Worm (Caenorhabditis elegans) whole organism, midembryonic: ENCODE measurements around the gene Y105C5A.1270.

ENCODE experiments used
- T22C8.4 ChIP-seq: fragments of 200-800 bp; sonication (Bioruptor generic); IDR thresholded peaks from 2 replicates; pipeline ENCODE4 v1.3.6; 2022; ENCODE audit warnings: missing genetic modification characterization, missing compliant biosample characterization
- cog-1 ChIP-seq: sonication (generic microtip); optimal IDR thresholded peaks from 2 replicates; lab custom pipeline; 2016; ENCODE audit warnings: missing genetic modification characterization, missing compliant biosample characterization
- flt-1 ChIP-seq: fragments of 200-800 bp; sonication (Bioruptor generic); IDR thresholded peaks from 2 replicates; pipeline ENCODE4 v1.3.6; 2022; ENCODE audit warnings: missing genetic modification characterization, missing compliant biosample characterization
- klf-2 ChIP-seq: fragments of 200-800 bp; sonication (Bioruptor generic); conservative IDR thresholded peaks from 2 replicates; pipeline ENCODE4 v1.3.6; 2022; ENCODE audit warnings: missing genetic modification reagents, missing genetic modification characterization, missing compliant biosample characterization
- med-1 ChIP-seq: sonication (generic microtip); optimal IDR thresholded peaks from 2 replicates; lab custom pipeline; 2017; ENCODE audit warnings: missing genetic modification characterization, mild to moderate bottlenecking, missing compliant biosample characterization, antibody characterized with exemption, missing genetic modification reagents; ENCODE audit not compliant: insufficient read depth
- ref-1 ChIP-seq: fragments of 200-800 bp; sonication (Bioruptor generic); conservative IDR thresholded peaks from 2 replicates; pipeline ENCODE4 v1.3.6; 2022; ENCODE audit warnings: missing genetic modification reagents, missing genetic modification characterization, missing compliant biosample characterization
- tab-1 ChIP-seq: fragments of 200-800 bp; sonication (Bioruptor generic); IDR thresholded peaks from 2 replicates; pipeline ENCODE4 v1.3.6; 2022; ENCODE audit warnings: missing genetic modification characterization, missing compliant biosample characterization
- ztf-23 ChIP-seq: fragments of 200-800 bp; sonication (Bioruptor generic); IDR thresholded peaks from 2 replicates; pipeline ENCODE4 v1.3.6; 2022; ENCODE audit warnings: missing genetic modification reagents, missing genetic modification characterization, missing compliant biosample characterization
- ztf-29 ChIP-seq: fragments of 200-800 bp; sonication (Bioruptor generic); IDR thresholded peaks from 2 replicates; pipeline ENCODE4 v1.3.6; 2022; ENCODE audit warnings: missing genetic modification reagents, missing genetic modification characterization, missing compliant biosample characterization

Y105C5A.1270 gene

DNA sequence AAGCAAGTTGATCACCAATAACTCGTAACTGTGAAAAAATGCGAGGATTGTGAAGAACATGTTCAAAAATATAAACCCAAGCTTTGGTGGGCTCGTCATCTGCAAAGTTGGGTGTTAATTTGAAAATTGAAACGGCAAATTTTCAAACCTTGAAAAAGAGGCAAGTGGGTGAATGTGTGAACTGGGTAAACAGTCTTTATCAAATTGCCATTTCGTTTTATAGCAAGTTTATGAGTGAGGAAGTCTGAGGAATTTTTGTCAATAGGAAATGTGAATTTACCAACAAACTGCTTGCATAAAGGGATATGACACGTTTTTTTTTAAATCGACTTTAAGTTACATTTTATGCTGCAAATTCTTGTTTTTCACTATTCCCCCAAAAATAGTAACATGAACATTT is at the start of gene Y105C5A.1270:
Y105C5A.1270 (minus strand) TSS at position 101 of the 400 bp plus-strand sequence.
- no peak for TF ChIP-seq klf-2
- TF ChIP-seq ref-1 (GFP tag; lab: Robert Waterston, UW): no peak
- no peak for TF ChIP-seq med-1 (GFP tag; lab: Kevin White, UChicago)
- TF ChIP-seq cog-1 (tag; lab: Kevin White, UChicago): no peak
- TF ChIP-seq tab-1 (GFP tag; lab: Robert Waterston, UW): no peak
- TF ChIP-seq ztf-29: no peak
- no peak for TF ChIP-seq T22C8.4 (GFP tag; lab: Robert Waterston, UW)
- TF ChIP-seq flt-1: no peak
- no peak for TF ChIP-seq ztf-23

- peak; percentile 98 for TF ChIP-seq flt-1
- peak; percentile 74 for TF ChIP-seq ref-1 (GFP tag; lab: Robert Waterston, UW)
- TF ChIP-seq ztf-23: peak; percentile 71; the same call in 1 of the 2 replicates
These were observed 49.4 kb upstream of the Y105C5A.1270 start for ce11 chrIV:15895861-15896260.

DNA sequence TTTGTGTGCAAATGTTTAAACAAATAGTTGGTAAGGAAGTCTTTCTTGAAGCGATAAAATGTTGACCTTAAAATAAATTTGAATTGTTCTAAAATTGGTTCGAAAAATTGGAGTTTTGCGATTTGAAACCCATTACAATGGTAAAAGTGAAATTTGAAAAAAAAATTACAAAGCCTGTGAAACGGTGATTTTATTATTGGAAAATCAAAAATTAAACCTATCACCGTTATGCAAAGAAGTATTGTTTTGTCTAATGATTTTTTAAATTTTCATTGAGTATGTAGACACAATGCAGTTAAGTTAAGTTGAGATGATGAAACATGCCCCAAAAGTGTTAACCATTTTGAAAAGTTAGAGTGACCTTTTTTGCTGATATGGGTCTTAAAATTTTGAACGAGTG is 48.4 kb upstream of the Y105C5A.1270 start:
- no peak for TF ChIP-seq tab-1 (GFP tag; lab: Robert Waterston, UW)
- no peak for TF ChIP-seq flt-1
- no peak for TF ChIP-seq cog-1 (tag; lab: Kevin White, UChicago)
- TF ChIP-seq ref-1 (GFP tag; lab: Robert Waterston, UW): no peak
- no peak for TF ChIP-seq med-1 (GFP tag; lab: Kevin White, UChicago)
- no peak for TF ChIP-seq klf-2
- TF ChIP-seq ztf-29: no peak
- no peak for TF ChIP-seq T22C8.4 (GFP tag; lab: Robert Waterston, UW)
- no peak for TF ChIP-seq ztf-23

DNA sequence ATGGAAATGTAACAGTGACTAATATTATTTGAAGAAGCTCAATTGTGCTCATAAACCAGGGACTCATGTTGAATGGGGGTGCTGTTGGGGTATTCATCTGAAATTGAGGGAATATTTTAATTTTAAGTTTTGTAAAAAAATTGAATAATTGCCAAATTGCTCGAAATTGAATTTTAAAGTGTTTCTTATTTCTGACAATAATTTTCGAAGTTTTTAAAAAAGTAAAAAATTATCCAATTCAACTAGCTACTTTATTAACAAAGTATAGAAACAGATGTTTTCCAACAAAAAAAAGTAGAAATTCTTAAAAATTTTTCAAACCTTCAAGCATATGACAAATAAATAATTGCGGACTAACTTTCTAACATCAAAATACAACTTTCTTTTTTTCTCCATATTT is 47.7 kb upstream of the Y105C5A.1270 start, which contains the start of gene srv-14:
srv-14 (minus strand) TSS at position 101 of the 400 bp plus-strand sequence.
- TF ChIP-seq ztf-23 (no peak), ztf-29 (no peak), cog-1 (tag; lab: Kevin White, UChicago) (no peak), klf-2 (no peak), tab-1 (GFP tag; lab: Robert Waterston, UW) (no peak), ref-1 (GFP tag; lab: Robert Waterston, UW) (no peak), flt-1 (no peak), med-1 (GFP tag; lab: Kevin White, UChicago) (no peak), T22C8.4 (GFP tag; lab: Robert Waterston, UW) (no peak)

DNA sequence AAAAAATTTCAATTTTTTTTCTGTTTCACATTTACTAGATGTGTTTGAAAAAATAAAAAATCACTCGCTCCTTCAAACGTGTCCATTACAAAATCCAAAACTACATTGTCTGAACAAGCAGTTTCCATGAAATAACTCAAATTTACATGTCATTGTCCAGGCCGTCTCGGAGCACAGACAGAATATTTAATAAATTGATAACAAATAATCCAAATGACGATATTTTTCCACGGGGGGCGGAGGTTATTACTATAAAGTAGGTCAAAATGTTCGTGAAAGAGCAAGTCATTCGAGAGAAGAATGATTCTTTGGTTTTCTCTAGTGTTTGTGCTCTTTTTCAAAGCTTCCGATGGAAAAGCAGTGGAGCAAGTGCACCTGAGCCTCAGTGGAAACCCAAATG is 37.5 kb upstream of the Y105C5A.1270 start, which contains the start of gene Y105C5B.3:
Y105C5B.3 (plus strand) TSS at position 301 of the 400 bp plus-strand sequence.
- no peak for TF ChIP-seq T22C8.4 (GFP tag; lab: Robert Waterston, UW)
- TF ChIP-seq klf-2: no peak
- TF ChIP-seq ztf-23: no peak
- TF ChIP-seq flt-1: no peak
- TF ChIP-seq med-1 (GFP tag; lab: Kevin White, UChicago): no peak
- no peak for TF ChIP-seq tab-1 (GFP tag; lab: Robert Waterston, UW)
- TF ChIP-seq cog-1 (tag; lab: Kevin White, UChicago): no peak
- no peak for TF ChIP-seq ref-1 (GFP tag; lab: Robert Waterston, UW)
- no peak for TF ChIP-seq ztf-29

DNA sequence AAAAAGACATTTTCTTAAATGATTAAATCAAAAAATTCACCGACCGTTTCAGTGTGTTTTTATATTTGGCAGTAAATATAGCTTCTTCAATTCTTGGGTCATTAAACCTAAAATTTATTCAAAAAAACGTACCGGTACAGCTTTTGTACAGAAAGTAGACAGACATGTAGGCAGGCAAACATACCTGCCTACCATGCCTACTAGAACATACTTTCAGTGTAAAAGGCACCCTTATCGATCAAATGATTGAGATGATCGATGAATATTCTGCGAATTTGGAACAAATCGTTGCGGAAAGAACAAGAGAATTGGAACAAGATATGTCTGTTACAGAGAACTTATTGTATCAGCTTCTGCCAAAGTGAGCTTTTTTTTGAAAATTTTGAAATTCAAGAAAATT is 33.7 kb upstream of the Y105C5A.1270 start:
- TF ChIP-seq ref-1 (GFP tag; lab: Robert Waterston, UW) (no peak), T22C8.4 (GFP tag; lab: Robert Waterston, UW) (no peak), klf-2 (no peak), ztf-23 (no peak), flt-1 (no peak), cog-1 (tag; lab: Kevin White, UChicago) (no peak), med-1 (GFP tag; lab: Kevin White, UChicago) (no peak), tab-1 (GFP tag; lab: Robert Waterston, UW) (no peak), ztf-29 (no peak)

ce11 chrIV:15878262-15878661 is 31.8 kb upstream of the Y105C5A.1270 start:
- TF ChIP-seq klf-2 (no peak), med-1 (GFP tag; lab: Kevin White, UChicago) (no peak)

DNA sequence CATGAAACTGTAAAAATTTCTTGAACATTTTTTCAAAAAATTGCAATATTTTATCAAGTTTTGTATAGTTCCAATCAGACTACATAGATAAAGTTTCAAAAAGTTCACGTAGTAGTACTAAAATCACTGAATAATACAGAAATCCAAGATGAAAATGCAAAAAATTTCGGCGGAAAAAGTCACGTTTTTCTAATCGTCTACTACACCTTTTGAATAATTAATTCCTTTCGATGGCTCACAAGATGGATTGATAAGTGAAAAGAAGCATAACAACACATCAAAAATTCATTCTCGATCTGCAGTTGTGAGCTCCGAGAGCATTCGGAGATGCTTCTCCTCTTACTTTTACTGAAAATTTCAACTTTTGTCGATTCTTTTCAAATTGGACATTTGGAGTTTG is 26.2 kb upstream of the Y105C5A.1270 start, which contains the start of gene gcy-25:
gcy-25 (plus strand) TSS at position 301 of the 400 bp plus-strand sequence.
- TF ChIP-seq med-1 (GFP tag; lab: Kevin White, UChicago) (no peak), tab-1 (GFP tag; lab: Robert Waterston, UW) (no peak), cog-1 (tag; lab: Kevin White, UChicago) (no peak)

ce11 chrIV:15870356-15870755 is 23.9 kb upstream of the Y105C5A.1270 start, which contains the start of gene Y105C5B.1:
Gene Y105C5B.1 (plus strand): TSS chrIV:15870656.
- no peak for TF ChIP-seq ref-1 (GFP tag; lab: Robert Waterston, UW)
- no peak for TF ChIP-seq flt-1
- TF ChIP-seq tab-1 (GFP tag; lab: Robert Waterston, UW): no peak
- TF ChIP-seq ztf-23: no peak
- TF ChIP-seq med-1 (GFP tag; lab: Kevin White, UChicago): no peak
- TF ChIP-seq cog-1 (tag; lab: Kevin White, UChicago): no peak
- TF ChIP-seq T22C8.4 (GFP tag; lab: Robert Waterston, UW): no peak
- TF ChIP-seq klf-2: no peak
- TF ChIP-seq ztf-29: no peak

DNA sequence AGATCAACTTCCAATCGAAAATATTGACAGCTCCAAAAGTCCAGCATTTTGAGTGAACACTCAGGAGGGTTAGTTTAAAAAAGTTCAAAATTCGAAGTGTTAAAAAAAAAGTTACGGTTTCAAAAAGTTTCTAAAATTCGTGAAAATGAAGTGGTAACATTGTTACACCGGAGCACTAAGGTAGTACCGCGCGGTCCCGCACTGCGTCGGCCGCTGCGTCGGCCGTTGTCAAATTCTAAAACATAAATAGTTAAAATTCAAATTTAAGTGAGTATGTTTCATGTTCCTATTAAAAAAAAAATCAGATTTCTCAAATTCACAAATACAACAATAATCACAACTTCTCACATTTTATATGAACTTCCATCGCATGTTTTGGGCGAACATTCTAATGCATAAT is 21.8 kb upstream of the Y105C5A.1270 start:
- TF ChIP-seq med-1 (GFP tag; lab: Kevin White, UChicago) (no peak), ztf-23 (no peak), flt-1 (no peak), cog-1 (tag; lab: Kevin White, UChicago) (no peak), klf-2 (no peak), ztf-29 (no peak), ref-1 (GFP tag; lab: Robert Waterston, UW) (no peak), tab-1 (GFP tag; lab: Robert Waterston, UW) (no peak), T22C8.4 (GFP tag; lab: Robert Waterston, UW) (no peak)
